Fruit fly (Drosophila melanogaster) whole organism, prepupa: ENCODE results near the gene CG15056.

Experiments
- CG10669 ChIP-seq: fragments of 200-800 bp; sonication (Bioruptor generic); optimal IDR thresholded peaks from 3 replicates; lab custom pipeline; 2018; ENCODE audit warnings: missing biosample characterization, mild to moderate bottlenecking, missing genetic modification characterization, moderate library complexity
- CG15336 ChIP-seq: fragments of 200-800 bp; sonication (Bioruptor generic); IDR thresholded peaks from 2 replicates; pipeline ENCODE4 v1.3.6; 2022; ENCODE audit warnings: missing biosample characterization, missing genetic modification characterization
- CG3032 ChIP-seq: fragments of 200-800 bp; optimal IDR thresholded peaks from 2 replicates; lab custom pipeline; 2019; ENCODE audit warnings: missing biosample characterization, mild to moderate bottlenecking, missing genetic modification characterization, moderate library complexity
- CG6163 ChIP-seq: fragments of 200-800 bp; sonication (Bioruptor generic); IDR thresholded peaks from 3 replicates; pipeline ENCODE4 v1.3.6; 2022; ENCODE audit warnings: missing biosample characterization, missing genetic modification characterization
- CG8119 ChIP-seq: fragments of 200-800 bp; sonication (Bioruptor generic); IDR thresholded peaks from 3 replicates; pipeline ENCODE4 v1.3.6; 2022; ENCODE audit warnings: missing biosample characterization, missing genetic modification characterization
- CG8632 ChIP-seq: fragments of 200-800 bp; sonication (Bioruptor generic); optimal IDR thresholded peaks from 3 replicates; lab custom pipeline; 2016; ENCODE audit warnings: missing biosample characterization, missing genetic modification characterization
- Gug ChIP-seq: fragments of 200-800 bp; sonication (Bioruptor generic); IDR thresholded peaks from 2 replicates; pipeline ENCODE4 v1.3.6; 2022; ENCODE audit warnings: missing biosample characterization, missing genetic modification characterization
- Lpt ChIP-seq: fragments of 200-800 bp; sonication (Bioruptor generic); optimal IDR thresholded peaks from 3 replicates; lab custom pipeline; 2016; ENCODE audit warnings: missing biosample characterization, missing genetic modification characterization
- Sox102F ChIP-seq: fragments of 200-800 bp; sonication (Bioruptor generic); optimal IDR thresholded peaks from 2 replicates; lab custom pipeline; 2016; ENCODE audit warnings: missing biosample characterization, mild to moderate bottlenecking, missing genetic modification characterization
- acj6 ChIP-seq: fragments of 200-800 bp; sonication (Bioruptor generic); optimal IDR thresholded peaks from 3 replicates; lab custom pipeline; 2016; ENCODE audit warnings: missing biosample characterization, missing genetic modification characterization
- svp ChIP-seq: fragments of 200-800 bp; sonication (Bioruptor generic); peaks from one replicate; lab custom pipeline; 2016; ENCODE audit warnings: missing biosample characterization, missing genetic modification characterization

dm6 chrX:18402564-18402963 is 12.7 kb upstream of the CG15056 start:
- TF ChIP-seq CG8632 (GFP tag; lab: Kevin White, UChicago): no peak
- TF ChIP-seq Sox102F (GFP tag; lab: Kevin White, UChicago): no peak
- TF ChIP-seq CG8119: no peak
- no peak for TF ChIP-seq CG15336
- no peak for TF ChIP-seq Lpt (GFP tag; lab: Kevin White, UChicago)
- no peak for TF ChIP-seq acj6 (GFP tag; lab: Kevin White, UChicago)
- no peak for TF ChIP-seq CG3032
- no peak for TF ChIP-seq Gug (GFP tag; lab: Robert Waterston, UW)
- TF ChIP-seq CG6163 (GFP tag; lab: Robert Waterston, UW): no peak
- peak; percentile 95 for TF ChIP-seq svp
- TF ChIP-seq CG10669 (GFP tag; lab: Kevin White, UChicago): no peak
